Worm (Caenorhabditis elegans): ENCODE results near the gene F32D1.3.
"Not testable (repeated sequence)": the region's sequence is repeated elsewhere in the genome, so short reads cannot be mapped to it uniquely, and the experiment has no call there.

The F32D1.3 gene

DNA sequence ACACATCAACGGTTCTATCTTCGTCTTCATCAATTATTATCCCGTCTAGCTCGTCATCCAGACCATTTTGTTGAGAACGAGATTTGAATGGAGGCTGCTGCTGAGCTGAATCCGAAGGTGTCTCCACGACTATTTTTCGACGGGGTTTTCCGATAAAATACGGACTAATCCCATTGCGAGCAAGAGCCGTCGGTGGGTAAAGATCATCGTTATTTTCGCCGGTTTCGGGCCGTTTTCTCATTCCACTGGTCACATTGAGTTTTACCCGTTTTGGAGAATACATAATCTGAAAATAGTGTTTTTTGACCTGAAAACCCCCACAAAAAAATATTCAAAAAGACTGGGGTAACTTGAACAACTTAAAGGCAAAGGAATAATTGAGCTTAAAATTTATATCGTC, 15.7 kb downstream of the F32D1.3 start, which contains the start of gene figl-1:
Gene figl-1, minus strand, starts transcription at position 286 of the 400 bp plus-strand sequence.
- TF ChIP-seq dao-5 (tag; optimal IDR thresholded peaks at IDR 0.05) (no peak), W03F9.2 (tag; optimal IDR thresholded peaks at IDR 0.05) (no peak), him-1 (tag; optimal IDR thresholded peaks at IDR 0.05) (no peak)

DNA sequence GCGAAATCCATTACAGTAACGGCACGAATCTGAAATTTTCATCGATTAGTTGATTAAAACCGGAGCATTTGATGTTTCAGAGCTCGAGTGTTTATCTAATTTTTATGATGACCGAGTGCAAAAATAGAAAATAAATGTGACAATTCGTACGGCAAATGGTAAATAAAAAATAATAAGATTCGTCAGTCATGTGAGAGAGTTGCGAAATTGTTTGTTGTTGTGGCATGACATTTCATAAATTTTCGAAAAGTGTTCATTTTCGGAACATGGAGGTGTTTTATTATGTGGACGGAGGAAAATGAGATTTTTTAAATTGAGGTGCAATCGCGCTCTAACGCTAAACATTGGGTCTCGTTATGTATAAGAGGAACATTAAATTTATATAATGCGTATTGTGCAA, 19.6 kb downstream of the F32D1.3 start:
- no peak for TF ChIP-seq him-1 (tag; optimal IDR thresholded peaks at IDR 0.05)
- no peak for TF ChIP-seq W03F9.2 (tag; optimal IDR thresholded peaks at IDR 0.05)
- no peak for TF ChIP-seq dao-5 (tag; optimal IDR thresholded peaks at IDR 0.05)

DNA sequence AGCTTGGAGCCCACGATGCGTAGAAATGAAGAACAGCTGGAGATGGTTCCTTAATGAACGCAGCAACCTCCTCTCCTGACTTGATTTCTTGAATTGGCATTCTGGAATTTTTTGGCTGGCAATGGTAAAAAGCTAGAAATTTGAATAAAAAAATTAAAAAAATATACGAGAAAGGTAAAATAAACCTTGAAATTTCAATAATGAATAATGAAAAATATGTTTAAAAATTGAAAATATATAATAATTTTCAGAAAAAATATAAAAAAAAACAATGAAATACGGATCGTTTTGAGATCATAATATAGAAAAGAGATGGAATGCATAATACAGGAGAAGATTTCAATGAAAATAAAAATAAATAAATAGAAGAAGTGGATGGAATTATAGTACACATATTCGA, 20.2 kb downstream of the F32D1.3 start, which contains the start of gene glrx-3:
Gene glrx-3, minus strand, starts transcription at position 101 of the 400 bp plus-strand sequence.
- no peak for TF ChIP-seq W03F9.2 (tag; optimal IDR thresholded peaks at IDR 0.05)
- TF ChIP-seq dao-5 (tag; optimal IDR thresholded peaks at IDR 0.05): no peak
- TF ChIP-seq him-1 (tag; optimal IDR thresholded peaks at IDR 0.05): no peak

DNA sequence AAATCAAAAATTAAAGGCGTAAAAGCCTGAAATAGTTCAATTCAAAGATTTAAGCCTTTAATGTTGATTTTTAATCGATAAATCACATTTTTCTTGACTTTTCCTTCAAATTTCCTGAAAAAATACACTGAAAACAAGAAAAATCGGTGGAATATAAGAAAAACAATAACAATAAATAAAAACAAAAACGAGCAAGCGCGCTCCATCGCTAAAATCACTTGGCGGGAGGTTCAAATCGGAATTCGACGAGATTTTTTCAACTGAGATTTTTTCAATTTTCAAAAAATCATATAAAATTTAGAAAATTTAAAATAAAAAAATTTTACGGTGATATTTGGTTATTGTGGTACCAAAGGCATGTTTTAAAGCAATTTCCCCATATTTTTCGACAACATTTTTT, 21.9 kb downstream of the F32D1.3 start:
- TF ChIP-seq him-1 (tag; optimal IDR thresholded peaks at IDR 0.05) (no peak), dao-5 (tag; optimal IDR thresholded peaks at IDR 0.05) (no peak), W03F9.2 (tag; optimal IDR thresholded peaks at IDR 0.05) (no peak)

ce11 chrV:4336462-4336861, 24.9 kb downstream of the F32D1.3 start, which contains the start of gene irld-1:
Gene irld-1, plus strand, starts transcription at chrV:4336762.
- not testable (repeated sequence) for TF ChIP-seq him-1, W03F9.2, dao-5 (tag; optimal IDR thresholded peaks at IDR 0.05)

- no peak for TF ChIP-seq W03F9.2 (tag; optimal IDR thresholded peaks at IDR 0.05)
- TF ChIP-seq dao-5 (tag; optimal IDR thresholded peaks at IDR 0.05): no peak
- no peak for TF ChIP-seq him-1 (tag; optimal IDR thresholded peaks at IDR 0.05)
Measured at ce11 chrV:4332450-4332849, 28.9 kb downstream of the F32D1.3 start, which contains the start of gene oac-12. Gene oac-12, minus strand, starts transcription at chrV:4332550.

- TF ChIP-seq dao-5 (tag; optimal IDR thresholded peaks at IDR 0.05) (no peak), W03F9.2 (tag; optimal IDR thresholded peaks at IDR 0.05) (no peak), him-1 (tag; optimal IDR thresholded peaks at IDR 0.05) (no peak)
Measured at ce11 chrV:4330820-4331219, 30.5 kb downstream of the F32D1.3 start.

DNA sequence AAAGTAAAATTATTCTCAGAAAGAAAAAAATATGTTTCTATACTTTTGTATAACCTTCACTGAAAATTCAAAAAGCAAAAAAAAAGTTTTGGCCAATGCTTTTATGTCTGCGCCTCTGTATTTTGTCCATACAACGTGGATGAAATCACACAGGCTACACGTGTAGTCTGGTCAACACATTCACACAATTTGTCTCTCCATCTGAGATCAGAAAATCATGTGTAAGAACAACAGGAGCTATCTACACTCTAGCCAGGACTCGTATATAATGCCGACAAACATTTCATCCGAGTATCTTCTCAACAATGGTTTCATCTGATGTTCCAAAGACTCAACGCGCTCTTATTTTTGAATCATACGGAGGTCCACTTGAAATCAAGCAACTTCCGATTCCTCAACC, 34.5 kb downstream of the F32D1.3 start, which contains the start of gene D2063.1:
Gene D2063.1, plus strand, starts transcription at position 281 of the 400 bp plus-strand sequence.
- no peak for TF ChIP-seq him-1 (tag; optimal IDR thresholded peaks at IDR 0.05)
- TF ChIP-seq W03F9.2 (tag; optimal IDR thresholded peaks at IDR 0.05): no peak
- TF ChIP-seq dao-5 (tag; optimal IDR thresholded peaks at IDR 0.05): no peak

- TF ChIP-seq W03F9.2 (tag; optimal IDR thresholded peaks at IDR 0.05) (no peak), him-1 (tag; optimal IDR thresholded peaks at IDR 0.05) (no peak), dao-5 (tag; optimal IDR thresholded peaks at IDR 0.05) (no peak)
Measured at ce11 chrV:4325415-4325814, 36.0 kb downstream of the F32D1.3 start, which contains the start of gene nhr-125. Gene nhr-125, minus strand, starts transcription at chrV:4325515.

DNA sequence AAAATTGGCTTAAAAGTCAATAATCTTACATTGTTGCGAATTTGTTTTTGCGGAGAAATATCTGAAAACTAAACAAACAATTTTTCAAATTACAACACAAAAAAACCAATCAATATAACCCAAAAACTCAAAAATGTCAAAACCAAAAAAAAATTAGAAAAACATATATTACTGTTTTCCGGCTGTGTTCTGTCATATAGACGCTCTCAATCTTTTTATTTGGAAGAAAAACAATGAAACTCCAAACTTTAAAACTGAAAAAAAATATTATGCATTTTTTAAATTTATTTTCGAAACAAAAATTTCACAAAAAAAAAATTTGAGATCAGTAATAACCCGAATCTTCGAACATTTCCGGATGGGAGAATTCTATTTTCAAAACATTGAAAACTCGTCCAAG, 38.7 kb downstream of the F32D1.3 start, which contains the start of gene R02D1.2:
Gene R02D1.2, minus strand, starts transcription at position 101 of the 400 bp plus-strand sequence.
- TF ChIP-seq W03F9.2 (tag; optimal IDR thresholded peaks at IDR 0.05) (no peak), dao-5 (tag; optimal IDR thresholded peaks at IDR 0.05) (no peak), him-1 (tag; optimal IDR thresholded peaks at IDR 0.05) (no peak)

DNA sequence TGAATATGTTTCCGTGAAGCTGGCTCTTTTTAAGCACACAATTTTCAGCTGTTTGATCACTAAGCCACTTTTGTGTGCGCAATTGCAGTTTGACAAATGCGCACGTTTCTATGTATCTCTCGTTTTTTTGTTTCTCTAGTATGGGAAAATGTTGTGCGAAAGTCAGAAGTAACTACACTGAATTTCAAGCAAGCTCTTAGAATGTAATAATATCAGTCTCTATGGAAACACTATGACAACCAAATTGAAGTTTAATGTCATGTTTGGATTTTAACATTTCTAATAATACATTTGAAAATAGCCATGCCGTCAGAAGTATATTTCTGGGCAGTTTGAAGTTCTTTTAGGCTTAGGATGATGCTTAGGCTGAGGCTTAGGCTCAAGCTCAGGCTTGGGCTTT, 41.5 kb downstream of the F32D1.3 start, which contains the start of gene ZC132.9:
Gene ZC132.9, minus strand, starts transcription at position 101 of the 400 bp plus-strand sequence.
- TF ChIP-seq W03F9.2 (tag; optimal IDR thresholded peaks at IDR 0.05): no peak
- no peak for TF ChIP-seq dao-5 (tag; optimal IDR thresholded peaks at IDR 0.05)

DNA sequence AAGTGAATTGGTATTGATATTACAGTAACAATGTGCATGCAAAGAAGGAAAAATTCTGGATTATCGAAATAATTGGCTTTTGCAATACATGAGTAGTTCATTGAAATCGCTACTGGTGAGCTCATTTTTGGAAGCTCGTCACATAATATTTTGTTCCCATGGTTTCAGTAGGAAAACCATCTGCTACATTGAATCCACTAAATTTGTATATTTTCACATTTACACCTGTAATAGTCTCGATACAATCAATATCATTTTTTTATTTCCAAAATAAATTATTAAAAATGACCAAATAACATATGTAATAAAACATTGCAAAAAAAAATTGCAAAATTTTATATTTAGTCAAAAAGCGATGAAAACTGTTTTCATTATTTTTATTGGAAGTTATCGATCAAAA, 46.3 kb downstream of the F32D1.3 start, which contains the start of gene srh-192:
Gene srh-192, minus strand, starts transcription at position 101 of the 400 bp plus-strand sequence.
- TF ChIP-seq dao-5 (tag; optimal IDR thresholded peaks at IDR 0.05) (no peak), W03F9.2 (tag; optimal IDR thresholded peaks at IDR 0.05) (no peak), him-1 (tag; optimal IDR thresholded peaks at IDR 0.05) (no peak)

DNA sequence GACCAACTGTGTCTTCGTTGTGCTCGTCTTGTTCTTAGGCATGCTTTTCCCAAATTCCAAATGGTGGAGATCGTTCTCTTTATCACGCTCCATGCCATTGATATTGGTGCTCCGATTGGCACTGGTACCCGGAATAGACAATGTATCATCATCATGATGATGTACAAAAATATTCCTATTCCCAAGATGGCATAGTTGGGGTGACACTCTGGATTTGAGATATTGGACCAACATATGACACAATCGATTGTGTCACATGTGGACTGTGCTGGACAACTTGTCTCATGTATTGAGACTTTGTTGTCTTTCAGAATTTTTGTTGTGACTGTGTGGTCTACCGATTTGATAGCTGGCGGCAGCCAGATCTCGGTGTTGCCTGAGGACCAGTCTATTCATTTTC, 57.1 kb downstream of the F32D1.3 start:
- no peak for TF ChIP-seq dao-5 (tag; optimal IDR thresholded peaks at IDR 0.05)
- TF ChIP-seq W03F9.2 (tag; optimal IDR thresholded peaks at IDR 0.05): no peak
- no peak for TF ChIP-seq him-1 (tag; optimal IDR thresholded peaks at IDR 0.05)

DNA sequence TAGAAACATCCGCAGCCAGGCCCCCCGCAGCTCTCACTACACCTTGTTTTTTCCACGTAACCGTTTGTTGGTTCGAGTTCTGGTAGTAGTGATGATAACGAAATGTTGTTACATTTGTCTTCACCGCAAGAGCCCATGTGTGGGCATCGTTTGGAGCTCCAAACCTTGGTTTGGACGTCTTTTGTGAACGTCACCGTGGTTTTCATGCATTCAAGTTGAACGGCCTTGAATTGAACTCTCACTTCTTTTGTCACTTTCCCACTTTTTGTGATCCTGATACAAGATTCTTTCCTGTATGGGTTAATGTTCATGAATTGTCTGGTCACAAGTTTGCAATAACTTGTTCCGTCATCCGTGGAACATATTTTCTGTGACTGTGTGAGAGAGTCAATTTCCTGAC, 57.6 kb downstream of the F32D1.3 start:
- TF ChIP-seq dao-5 (tag; optimal IDR thresholded peaks at IDR 0.05) (no peak), him-1 (tag; optimal IDR thresholded peaks at IDR 0.05) (no peak), W03F9.2 (tag; optimal IDR thresholded peaks at IDR 0.05) (no peak)

- TF ChIP-seq W03F9.2 (tag; optimal IDR thresholded peaks at IDR 0.05) (no peak), dao-5 (tag; optimal IDR thresholded peaks at IDR 0.05) (no peak), him-1 (tag; optimal IDR thresholded peaks at IDR 0.05) (no peak)
Measured at ce11 chrV:4302842-4303241, 58.5 kb downstream of the F32D1.3 start.
